Worm (Caenorhabditis elegans): ENCODE results near the gene rad-50.

rad-50 gene

ce11 chrV:12209951-12210350 lies 35.5 kb upstream of the rad-50 start:
- TF ChIP-seq ets-7 (tag; optimal IDR thresholded peaks at IDR 0.05) (no peak), ama-1 (optimal IDR thresholded peaks at IDR 0.05) (no peak), ceh-36 (tag; optimal IDR thresholded peaks at IDR 0.05) (no peak), B0310.2 (tag; optimal IDR thresholded peaks at IDR 0.05) (no peak), flt-1 (GFP tag; IDR thresholded peaks at IDR 0.05) (no peak), aly-1 (tag; optimal IDR thresholded peaks at IDR 0.05) (no peak), F13C5.2 (tag; optimal IDR thresholded peaks at IDR 0.05) (no peak), hmg-4 (GFP tag; optimal IDR thresholded peaks at IDR 0.05) (no peak), tbx-11 (GFP tag; IDR thresholded peaks at IDR 0.05) (no peak), scrt-1 (GFP tag; IDR thresholded peaks at IDR 0.05) (no peak)

ce11 chrV:12211090-12211489 lies 34.4 kb upstream of the rad-50 start:
- no peak for TF ChIP-seq hmg-4 (GFP tag; optimal IDR thresholded peaks at IDR 0.05)
- no peak for TF ChIP-seq hnd-1 (tag; optimal IDR thresholded peaks at IDR 0.05)
- TF ChIP-seq ama-1 (optimal IDR thresholded peaks at IDR 0.05) = no peak

ce11 chrV:12213027-12213426 lies 32.4 kb upstream of the rad-50 start, which contains the start of gene vab-8:
TSS of gene vab-8 (plus strand) at chrV:12213327.
- TF ChIP-seq sea-1 (GFP tag; conservative IDR thresholded peaks at IDR 0.05) = no peak
- no peak for TF ChIP-seq B0310.2 (tag; optimal IDR thresholded peaks at IDR 0.05)
- TF ChIP-seq tbx-11 (GFP tag; IDR thresholded peaks at IDR 0.05) = no peak
- no peak for TF ChIP-seq hmbx-1 (tag; optimal IDR thresholded peaks at IDR 0.05)
- TF ChIP-seq flt-1 (GFP tag; IDR thresholded peaks at IDR 0.05) = no peak
- no peak for TF ChIP-seq ceh-36 (tag; optimal IDR thresholded peaks at IDR 0.05)

- TF ChIP-seq sea-1 (GFP tag; conservative IDR thresholded peaks at IDR 0.05) (no peak), ets-7 (tag; optimal IDR thresholded peaks at IDR 0.05) (no peak), hmbx-1 (tag; optimal IDR thresholded peaks at IDR 0.05) (no peak), aly-1 (tag; optimal IDR thresholded peaks at IDR 0.05) (no peak), flt-1 (GFP tag; IDR thresholded peaks at IDR 0.05) (no peak), ama-1 (optimal IDR thresholded peaks at IDR 0.05) (no peak), ceh-36 (tag; optimal IDR thresholded peaks at IDR 0.05) (no peak), hnd-1 (tag; optimal IDR thresholded peaks at IDR 0.05) (no peak), pes-1 (GFP tag; IDR thresholded peaks at IDR 0.05) (no peak), tbx-37 (GFP tag; conservative IDR thresholded peaks at IDR 0.05) (no peak), scrt-1 (GFP tag; IDR thresholded peaks at IDR 0.05) (no peak), tbx-11 (GFP tag; IDR thresholded peaks at IDR 0.05) (no peak), B0310.2 (tag; optimal IDR thresholded peaks at IDR 0.05) (no peak), hmg-4 (GFP tag; optimal IDR thresholded peaks at IDR 0.05) (no peak), ceh-13 (GFP tag; optimal IDR thresholded peaks at IDR 0.05) (no peak)
These were observed 12.0 kb upstream of the rad-50 start for ce11 chrV:12233425-12233824.

ce11 chrV:12234293-12235004 lies 11.0 kb upstream of the rad-50 start, which contains the start of gene myo-3:
TSS of gene myo-3 (minus strand) at chrV:12234343.
- TF ChIP-seq tbx-11 (GFP tag; IDR thresholded peaks at IDR 0.05) = no peak
- no peak for TF ChIP-seq ama-1 (optimal IDR thresholded peaks at IDR 0.05)
- TF ChIP-seq tbx-37 (GFP tag; conservative IDR thresholded peaks at IDR 0.05) = no peak
- TF ChIP-seq ceh-36 (tag; optimal IDR thresholded peaks at IDR 0.05) = no peak

ce11 chrV:12235502-12235901 lies 9.9 kb upstream of the rad-50 start:
- no peak for TF ChIP-seq ama-1 (optimal IDR thresholded peaks at IDR 0.05)
- TF ChIP-seq ceh-36 (tag; optimal IDR thresholded peaks at IDR 0.05) = no peak
- no peak for TF ChIP-seq tbx-37 (GFP tag; conservative IDR thresholded peaks at IDR 0.05)
- no peak for TF ChIP-seq hmg-4 (GFP tag; optimal IDR thresholded peaks at IDR 0.05)
- no peak for TF ChIP-seq flt-1 (GFP tag; IDR thresholded peaks at IDR 0.05)
- no peak for TF ChIP-seq aly-1 (tag; optimal IDR thresholded peaks at IDR 0.05)
- TF ChIP-seq pes-1 (GFP tag; IDR thresholded peaks at IDR 0.05) = no peak
- TF ChIP-seq ets-7 (tag; optimal IDR thresholded peaks at IDR 0.05) = no peak
- no peak for TF ChIP-seq tra-4 (tag; optimal IDR thresholded peaks at IDR 0.05)
- TF ChIP-seq tbx-11 (GFP tag; IDR thresholded peaks at IDR 0.05) = no peak
- no peak for TF ChIP-seq hmbx-1 (tag; optimal IDR thresholded peaks at IDR 0.05)
- no peak for TF ChIP-seq B0310.2 (tag; optimal IDR thresholded peaks at IDR 0.05)
- TF ChIP-seq ceh-13 (GFP tag; optimal IDR thresholded peaks at IDR 0.05) = no peak
- no peak for TF ChIP-seq scrt-1 (GFP tag; IDR thresholded peaks at IDR 0.05)
- TF ChIP-seq F13C5.2 (tag; optimal IDR thresholded peaks at IDR 0.05) = no peak
- no peak for TF ChIP-seq hnd-1 (tag; optimal IDR thresholded peaks at IDR 0.05)
- TF ChIP-seq sea-1 (GFP tag; conservative IDR thresholded peaks at IDR 0.05) = no peak

ce11 chrV:12241126-12241525 lies 4.3 kb upstream of the rad-50 start, which contains the start of gene ttr-22:
TSS of gene ttr-22 (plus strand) at chrV:12241426.
- TF ChIP-seq hnd-1 (tag; optimal IDR thresholded peaks at IDR 0.05) (no peak), F13C5.2 (tag; optimal IDR thresholded peaks at IDR 0.05) (no peak), scrt-1 (GFP tag; IDR thresholded peaks at IDR 0.05) (no peak), pes-1 (GFP tag; IDR thresholded peaks at IDR 0.05) (no peak), tra-4 (tag; optimal IDR thresholded peaks at IDR 0.05) (no peak), hmbx-1 (tag; optimal IDR thresholded peaks at IDR 0.05) (no peak), ceh-36 (tag; optimal IDR thresholded peaks at IDR 0.05) (no peak), ama-1 (optimal IDR thresholded peaks at IDR 0.05) (no peak), ceh-13 (GFP tag; optimal IDR thresholded peaks at IDR 0.05) (no peak), flt-1 (GFP tag; IDR thresholded peaks at IDR 0.05) (no peak), aly-1 (tag; optimal IDR thresholded peaks at IDR 0.05) (no peak), sea-1 (GFP tag; conservative IDR thresholded peaks at IDR 0.05) (no peak), ets-7 (tag; optimal IDR thresholded peaks at IDR 0.05) (no peak)

All from whole organism, early embryonic.